Fruit fly (Drosophila melanogaster) whole organism, embryonic: ENCODE measurements around the gene CG15602.

Experiments used
- BEAF-32 ChIP-seq: fragments of 200-800 bp; sonication (Bioruptor generic); optimal IDR thresholded peaks from 3 replicates; lab custom pipeline; 2017; ENCODE audit warnings: missing biosample characterization, missing genetic modification characterization, mild to moderate bottlenecking, moderate library complexity, missing genetic modification reagents
- CG1024 ChIP-seq: fragments of 200-800 bp; sonication (Bioruptor generic); IDR thresholded peaks from 2 replicates; pipeline ENCODE4 v1.3.6; 2022; ENCODE audit warnings: missing biosample characterization, missing genetic modification characterization
- CG10321 ChIP-seq: fragments of 200-800 bp; sonication (Bioruptor generic); IDR thresholded peaks from 2 replicates; pipeline ENCODE4 v1.3.6; 2022; ENCODE audit warnings: missing biosample characterization, missing genetic modification characterization
- CG11695 ChIP-seq: fragments of 200-800 bp; sonication (Bioruptor generic); IDR thresholded peaks from 3 replicates; pipeline ENCODE4 v1.3.6; 2022; ENCODE audit warnings: missing biosample characterization, missing genetic modification characterization
- CG13775 ChIP-seq: fragments of 200-800 bp; sonication (Bioruptor generic); optimal IDR thresholded peaks from 3 replicates; lab custom pipeline; 2017; ENCODE audit warnings: missing biosample characterization, mild to moderate bottlenecking, missing genetic modification characterization
- CG14441 ChIP-seq: fragments of 200-800 bp; sonication (Bioruptor generic); IDR thresholded peaks from 2 replicates; pipeline ENCODE4 v1.3.6; 2022; ENCODE audit warnings: missing biosample characterization, missing genetic modification characterization
- CG14710 ChIP-seq: fragments of 200-800 bp; sonication (Bioruptor generic); optimal IDR thresholded peaks from 3 replicates; lab custom pipeline; 2019; ENCODE audit warnings: missing biosample characterization, mild to moderate bottlenecking, missing genetic modification characterization, moderate library complexity
- CG16813 ChIP-seq: fragments of 200-800 bp; sonication (Bioruptor generic); IDR thresholded peaks from 3 replicates; pipeline ENCODE4 v1.3.6; 2022; ENCODE audit warnings: missing biosample characterization, missing genetic modification characterization; ENCODE audit not compliant: partially characterized antibody
- CG30020 ChIP-seq: fragments of 200-800 bp; optimal IDR thresholded peaks from 2 replicates; lab custom pipeline; 2019; ENCODE audit warnings: missing biosample characterization, mild to moderate bottlenecking, missing genetic modification characterization, moderate library complexity
- CG31224 ChIP-seq: fragments of 200-800 bp; sonication (Bioruptor generic); IDR thresholded peaks from 2 replicates; pipeline ENCODE4 v1.3.6; 2022; ENCODE audit warnings: missing biosample characterization, missing genetic modification characterization
- CG31441 ChIP-seq: fragments of 200-800 bp; sonication (Bioruptor generic); IDR thresholded peaks from 2 replicates; pipeline ENCODE4 v1.3.6; 2022; ENCODE audit warnings: missing biosample characterization, missing genetic modification characterization
- CG32532 ChIP-seq: fragments of 200-800 bp; sonication (Bioruptor generic); IDR thresholded peaks from 2 replicates; pipeline ENCODE4 v1.3.6; 2022; ENCODE audit warnings: missing biosample characterization, missing genetic modification characterization
- CG42726 ChIP-seq: fragments of 200-800 bp; sonication (Bioruptor generic); IDR thresholded peaks from 2 replicates; pipeline ENCODE4 v1.3.6; 2022; ENCODE audit warnings: missing biosample characterization, missing genetic modification characterization; ENCODE audit not compliant: partially characterized antibody
- CG43689 ChIP-seq: fragments of 200-800 bp; sonication (Bioruptor generic); IDR thresholded peaks from 2 replicates; pipeline ENCODE4 v1.3.6; 2022; ENCODE audit warnings: missing biosample characterization, missing genetic modification characterization
- CG4404 ChIP-seq: fragments of 200-800 bp; sonication (Bioruptor generic); IDR thresholded peaks from 2 replicates; pipeline ENCODE4 v1.3.6; 2022; ENCODE audit warnings: missing biosample characterization, missing genetic modification characterization
- CG7963 ChIP-seq: fragments of 200-800 bp; sonication (Bioruptor generic); IDR thresholded peaks from 3 replicates; pipeline ENCODE4 v1.3.6; 2022; ENCODE audit warnings: missing biosample characterization, missing genetic modification characterization; ENCODE audit not compliant: partially characterized antibody
- CG8924 ChIP-seq: fragments of 200-800 bp; optimal IDR thresholded peaks from 3 replicates; lab custom pipeline; 2019; ENCODE audit warnings: missing biosample characterization, mild to moderate bottlenecking, missing genetic modification characterization, moderate library complexity
- CG9727 ChIP-seq: fragments of 200-800 bp; sonication (Bioruptor generic); optimal IDR thresholded peaks from 3 replicates; lab custom pipeline; 2017; ENCODE audit warnings: missing biosample characterization, mild to moderate bottlenecking, missing genetic modification characterization
- CTCF ChIP-seq: fragments of 200-800 bp; sonication (Bioruptor generic); optimal IDR thresholded peaks from 2 replicates; lab custom pipeline; 2017; ENCODE audit warnings: missing biosample characterization, mild to moderate bottlenecking, missing genetic modification characterization, moderate library complexity
- Deaf1 ChIP-seq: fragments of 200-800 bp; optimal IDR thresholded peaks from 3 replicates; lab custom pipeline; 2019; ENCODE audit warnings: missing biosample characterization, mild to moderate bottlenecking, missing genetic modification characterization, moderate library complexity
- Dek ChIP-seq: fragments of 200-800 bp; sonication (Bioruptor generic); optimal IDR thresholded peaks from 3 replicates; lab custom pipeline; 2019; ENCODE audit warnings: missing biosample characterization, mild to moderate bottlenecking, missing genetic modification characterization, moderate library complexity
- Dip3 ChIP-seq: fragments of 200-800 bp; sonication (Bioruptor generic); optimal IDR thresholded peaks from 3 replicates; lab custom pipeline; 2016; ENCODE audit warnings: missing biosample characterization, missing genetic modification characterization
- Dll ChIP-seq: fragments of 200-800 bp; sonication (Bioruptor generic); IDR thresholded peaks from 4 replicates; pipeline ENCODE4 v1.3.6; 2022; ENCODE audit warnings: missing biosample characterization, missing genetic modification characterization; ENCODE audit not compliant: partially characterized antibody
- Dp ChIP-seq: fragments of 200-800 bp; sonication (Bioruptor generic); optimal IDR thresholded peaks from 2 replicates; lab custom pipeline; 2018; ENCODE audit warnings: missing biosample characterization, mild to moderate bottlenecking, missing genetic modification characterization, moderate library complexity
- Elba2 ChIP-seq: fragments of 200-800 bp; sonication (Bioruptor generic); optimal IDR thresholded peaks from 3 replicates; lab custom pipeline; 2016; ENCODE audit warnings: missing biosample characterization, missing genetic modification characterization
- Hr78 ChIP-seq, 2 experiments: fragments of 200-800 bp in 1 of 2; fragments of >200 bp in 1 of 2; sonication (Bioruptor generic) in 1 of 2; optimal IDR thresholded peaks; 2 replicates each; lab custom pipeline; 2017 to 2019; ENCODE audit warnings: missing biosample characterization in 2 of 2, missing genetic modification characterization in 2 of 2, mild to moderate bottlenecking in 1 of 2, moderate library complexity in 1 of 2
- MESR4 ChIP-seq: fragments of 200-800 bp; sonication (Bioruptor generic); optimal IDR thresholded peaks from 2 replicates; lab custom pipeline; 2018; ENCODE audit warnings: missing biosample characterization, mild to moderate bottlenecking, missing genetic modification characterization, moderate library complexity
- Poxn ChIP-seq: fragments of 200-800 bp; sonication (Bioruptor generic); IDR thresholded peaks from 2 replicates; pipeline ENCODE4 v1.3.6; 2022; ENCODE audit warnings: missing biosample characterization, missing genetic modification characterization
- Ptx1 ChIP-seq: fragments of 200-800 bp; sonication (Bioruptor generic); IDR thresholded peaks from 2 replicates; pipeline ENCODE4 v1.3.6; 2022; ENCODE audit warnings: missing biosample characterization, missing genetic modification characterization
- Scr ChIP-seq: fragments of 200-800 bp; sonication (Bioruptor generic); IDR thresholded peaks from 2 replicates; pipeline ENCODE4 v1.3.6; 2022; ENCODE audit warnings: missing biosample characterization, missing genetic modification characterization; ENCODE audit not compliant: partially characterized antibody
- chinmo ChIP-seq: fragments of 200-800 bp; sonication (Bioruptor generic); IDR thresholded peaks from 4 replicates; pipeline ENCODE4 v1.3.6; 2022; ENCODE audit warnings: missing biosample characterization, missing genetic modification characterization; ENCODE audit not compliant: partially characterized antibody
- fd96Cb ChIP-seq: fragments of 200-800 bp; sonication (Bioruptor generic); optimal IDR thresholded peaks from 2 replicates; lab custom pipeline; 2018; ENCODE audit warnings: missing biosample characterization, mild to moderate bottlenecking, missing genetic modification characterization, moderate library complexity
- gce ChIP-seq: fragments of 200-800 bp; sonication (Bioruptor generic); IDR thresholded peaks from 3 replicates; pipeline ENCODE4 v1.3.6; 2022; ENCODE audit warnings: missing biosample characterization, missing genetic modification characterization
- hb ChIP-seq: fragments of 200-800 bp; sonication (Bioruptor generic); IDR thresholded peaks from 3 replicates; pipeline ENCODE4 v1.3.6; 2022; ENCODE audit warnings: missing biosample characterization, missing genetic modification characterization; ENCODE audit not compliant: partially characterized antibody
- insv ChIP-seq, 2 experiments: fragments of 200-800 bp; sonication (Bioruptor generic); optimal IDR thresholded peaks; 3 replicates each; lab custom pipeline; 2016 to 2018; ENCODE audit warnings: missing biosample characterization in 2 of 2, missing genetic modification characterization in 2 of 2
- inv ChIP-seq: fragments of 200-800 bp; sonication (Bioruptor generic); IDR thresholded peaks from 2 replicates; pipeline ENCODE4 v1.3.6; 2022; ENCODE audit warnings: missing biosample characterization, missing genetic modification characterization; ENCODE audit not compliant: partially characterized antibody
- jumu ChIP-seq: fragments of 200-800 bp; sonication (Bioruptor generic); optimal IDR thresholded peaks from 3 replicates; lab custom pipeline; 2016; ENCODE audit warnings: missing biosample characterization, missing genetic modification characterization
- knrl ChIP-seq: fragments of 200-800 bp; sonication (Bioruptor generic); IDR thresholded peaks from 3 replicates; pipeline ENCODE4 v1.3.6; 2022; ENCODE audit warnings: missing biosample characterization, missing genetic modification characterization; ENCODE audit not compliant: partially characterized antibody
- lola ChIP-seq, 3 experiments: fragments of >200 bp in 2 of 3; fragments of 200-800 bp in 1 of 3; sonication (Bioruptor generic) in 1 of 3; optimal IDR thresholded peaks; 2 replicates each; lab custom pipeline; 2017 to 2019; ENCODE audit warnings: missing biosample characterization in 3 of 3, missing genetic modification characterization in 3 of 3, mild to moderate bottlenecking in 1 of 3, moderate library complexity in 1 of 3
- pita ChIP-seq: fragments of 200-800 bp; sonication (Bioruptor generic); optimal IDR thresholded peaks from 2 replicates; lab custom pipeline; 2017; ENCODE audit warnings: missing biosample characterization, mild to moderate bottlenecking, missing genetic modification characterization
- sd ChIP-seq: fragments of 200-800 bp; sonication (Bioruptor generic); optimal IDR thresholded peaks from 3 replicates; lab custom pipeline; 2018; ENCODE audit warnings: missing biosample characterization, mild to moderate bottlenecking, missing genetic modification characterization, moderate library complexity
- sna ChIP-seq: fragments of 200-800 bp; sonication (Bioruptor generic); IDR thresholded peaks from 2 replicates; pipeline ENCODE4 v1.3.6; 2022; ENCODE audit warnings: missing biosample characterization, missing genetic modification characterization; ENCODE audit not compliant: partially characterized antibody
- stwl ChIP-seq: fragments of 200-800 bp; sonication (Bioruptor generic); optimal IDR thresholded peaks from 3 replicates; lab custom pipeline; 2018; ENCODE audit warnings: missing biosample characterization, mild to moderate bottlenecking, missing genetic modification characterization, moderate library complexity
- vnd ChIP-seq: fragments of 200-800 bp; sonication (Bioruptor generic); IDR thresholded peaks from 3 replicates; pipeline ENCODE4 v1.3.6; 2022; ENCODE audit warnings: missing biosample characterization, missing genetic modification characterization; ENCODE audit not compliant: partially characterized antibody
- zen ChIP-seq: fragments of 200-800 bp; sonication (Bioruptor generic); optimal IDR thresholded peaks from 3 replicates; lab custom pipeline; 2018; ENCODE audit warnings: missing biosample characterization, mild to moderate bottlenecking, missing genetic modification characterization, moderate library complexity
- zfh2 ChIP-seq: fragments of 200-800 bp; sonication (Bioruptor generic); optimal IDR thresholded peaks from 2 replicates; lab custom pipeline; 2016; ENCODE audit warnings: missing biosample characterization, missing genetic modification characterization

CG15602 gene

DNA sequence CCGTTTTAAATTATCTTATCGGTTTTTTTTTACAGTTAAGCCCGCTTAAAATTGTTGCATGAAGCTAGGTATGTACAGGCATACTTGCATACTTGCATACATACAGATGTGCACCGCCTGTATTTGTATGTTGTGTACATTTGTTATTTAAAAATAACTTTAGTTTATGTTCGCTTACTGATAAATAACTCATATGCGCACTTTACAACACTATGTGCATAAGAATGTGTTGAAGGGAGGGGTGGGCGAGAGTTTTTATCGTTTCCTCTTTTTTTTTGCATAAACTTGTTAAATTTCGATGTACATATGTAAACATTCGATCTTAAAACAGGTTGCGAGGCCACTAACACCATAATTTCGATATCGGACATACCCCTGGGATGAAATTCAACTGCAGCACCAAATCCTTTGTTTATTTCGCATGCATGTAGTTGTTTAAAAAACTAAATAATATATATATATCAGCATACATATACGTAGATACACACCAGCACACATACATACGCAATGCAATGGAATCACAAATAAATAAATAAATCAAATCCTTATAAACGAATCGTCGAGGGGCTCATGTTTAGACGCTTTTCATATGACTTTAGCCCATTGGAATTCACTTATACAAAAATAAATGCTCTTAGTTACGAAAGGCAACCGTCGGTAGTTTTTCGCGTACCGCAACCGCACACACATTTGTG lies 39.3 kb upstream of the CG15602 start (continued):
- TF ChIP-seq zen (tag; lab: Kevin White, UChicago) (no peak), Dp (GFP tag; lab: Kevin White, UChicago) (no peak), lola (GFP tag; optimal IDR thresholded peaks at IDR 0.05; lab: Kevin White, UChicago) (no peak), Dip3 (no peak), stwl (tag; lab: Kevin White, UChicago) (no peak), CG31441 (no peak), CG14710 (tag; lab: Kevin White, UChicago) (no peak), Poxn (GFP tag; lab: Robert Waterston, UW) (no peak), Deaf1 (tag; lab: Kevin White, UChicago) (no peak), pita (no peak), sd (peak; percentile 60), chinmo (GFP tag; lab: Robert Waterston, UW) (0 out of 4 replicates have a peak, but pooled peaks have one; percentile 58), Elba2 (no peak), CG8924 (tag; lab: Kevin White, UChicago) (peak; percentile 53), CG9727 (GFP tag; lab: Kevin White, UChicago) (no peak), gce (GFP tag; lab: Robert Waterston, UW) (no peak), CG43689 (GFP tag; lab: Robert Waterston, UW) (no peak), CG13775 (GFP tag; lab: Kevin White, UChicago) (no peak), CTCF (GFP tag; lab: Kevin White, UChicago) (no peak)

DNA sequence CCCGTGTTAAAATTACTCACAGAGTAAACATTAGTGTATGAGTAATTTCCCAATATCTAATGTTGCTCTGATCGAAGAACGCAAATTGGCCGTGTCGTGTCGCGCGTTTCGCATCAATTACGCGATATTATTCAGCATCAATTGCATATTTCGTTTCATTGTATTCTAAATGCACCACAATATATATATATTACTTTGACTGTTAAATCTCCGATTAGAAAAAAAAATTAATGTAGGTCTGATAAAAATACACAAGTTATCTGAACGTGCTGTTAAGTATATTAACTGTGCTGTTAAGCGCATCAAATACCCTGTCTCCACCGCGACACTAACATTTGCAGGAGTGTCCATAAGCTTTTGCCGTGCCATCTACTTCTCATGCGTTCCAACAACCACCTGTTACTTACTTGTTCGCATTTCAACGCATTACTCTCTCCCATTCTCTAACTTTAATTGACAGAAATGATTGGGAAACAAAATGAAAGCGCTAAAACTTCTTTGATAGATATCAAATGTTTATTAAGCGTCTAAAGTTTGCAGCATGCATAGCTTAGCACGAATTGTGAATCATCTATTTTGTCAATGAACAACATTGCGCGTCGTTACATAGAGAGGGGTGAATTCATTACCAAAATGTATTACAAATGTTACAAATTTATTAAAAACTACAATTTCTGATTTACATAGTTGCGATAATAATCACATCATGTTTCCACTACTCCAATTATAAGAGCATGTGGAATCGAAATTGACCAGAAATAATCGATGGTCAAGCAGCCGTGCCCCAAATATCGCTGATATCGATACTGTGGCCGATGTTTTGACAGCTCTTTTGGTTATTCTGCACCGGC lies 38.6 kb upstream of the CG15602 start, which contains the start of the genes Graf and mRpL3:
Gene Graf, minus strand, starts transcription at position 287 of the 851 bp plus-strand sequence.
Gene mRpL3, plus strand, starts transcription at position 802 of the 851 bp plus-strand sequence.
- TF ChIP-seq CG32532 (GFP tag; lab: Robert Waterston, UW) (no peak), BEAF-32 (GFP tag; lab: Kevin White, UChicago) (peak; percentile 86), CG30020 (peak; percentile 96), CG16813 (GFP tag; lab: Robert Waterston, UW) (peak; percentile 92), Hr78 (GFP tag; optimal IDR thresholded peaks at IDR 0.05; lab: Kevin White, UChicago) (peak in 1 of 2 experiments; percentile 23), Ptx1 (GFP tag; lab: Robert Waterston, UW) (no peak), vnd (GFP tag; lab: Robert Waterston, UW) (peak; percentile 90), MESR4 (GFP tag; lab: Kevin White, UChicago) (peak; percentile 45), Scr (GFP tag; lab: Robert Waterston, UW) (peak; percentile 86), jumu (no peak), CG11695 (GFP tag; lab: Robert Waterston, UW) (0 out of 3 replicates have a peak, but pooled peaks have one; percentile 22), CG10321 (no peak), Dll (GFP tag; lab: Robert Waterston, UW) (peak; percentile 85; the same call in 3 of the 4 replicates), CG7963 (GFP tag; lab: Robert Waterston, UW) (peak; percentile 91), hb (GFP tag; lab: Robert Waterston, UW) (peak; percentile 93), sna (GFP tag; lab: Robert Waterston, UW) (peak; percentile 83), knrl (peak; percentile 89), CG1024 (GFP tag; lab: Robert Waterston, UW) (peak; percentile 11; the same call in 1 of the 2 replicates), inv (GFP tag; lab: Robert Waterston, UW) (peak; percentile 88), zfh2 (GFP tag; lab: Kevin White, UChicago) (no peak), CG14441 (GFP tag; lab: Robert Waterston, UW) (0 out of 2 replicates have a peak, but pooled peaks have one; percentile 14), insv (GFP tag; optimal IDR thresholded peaks at IDR 0.05; lab: Kevin White, UChicago) (peak in 1 of 2 experiments; percentile 21), fd96Cb (tag; lab: Kevin White, UChicago) (no peak), CG31224 (no peak), CG42726 (GFP tag; lab: Robert Waterston, UW) (peak; percentile 88), CG4404 (GFP tag; lab: Robert Waterston, UW) (no peak), Dek (tag; lab: Kevin White, UChicago) (no peak)
